Fruit fly (Drosophila melanogaster) whole organism, adult: ENCODE measurements around the gene Pgk.

Experiments used
- CG11617 ChIP-seq: fragments of 200-800 bp; sonication (Bioruptor generic); optimal IDR thresholded peaks from 2 replicates; lab custom pipeline; 2017; ENCODE audit warnings: mild to moderate bottlenecking, missing biosample characterization, missing genetic modification reagents, missing genetic modification characterization
- CG12768 ChIP-seq: fragments of 200-800 bp; sonication (Bioruptor generic); optimal IDR thresholded peaks from 2 replicates; lab custom pipeline; 2017; ENCODE audit warnings: missing biosample characterization, missing genetic modification characterization, mild to moderate bottlenecking, moderate library complexity, missing genetic modification reagents
- CG14711 ChIP-seq: fragments of 200-800 bp; sonication (Bioruptor generic); optimal IDR thresholded peaks from 2 replicates; lab custom pipeline; 2018; ENCODE audit warnings: missing biosample characterization, mild to moderate bottlenecking, missing genetic modification characterization, moderate library complexity
- CG1620 ChIP-seq: fragments of 200-800 bp; sonication (Bioruptor generic); optimal IDR thresholded peaks from 2 replicates; lab custom pipeline; 2016; ENCODE audit warnings: missing biosample characterization, missing genetic modification characterization
- CG33017 ChIP-seq: fragments of 200-800 bp; sonication (Bioruptor generic); optimal IDR thresholded peaks from 2 replicates; lab custom pipeline; 2018; ENCODE audit warnings: missing biosample characterization, mild to moderate bottlenecking, missing genetic modification characterization, moderate library complexity
- CG5204 ChIP-seq: fragments of 200-800 bp; sonication (Bioruptor generic); optimal IDR thresholded peaks from 2 replicates; lab custom pipeline; 2016; ENCODE audit warnings: missing biosample characterization, missing genetic modification characterization
- CG7045 ChIP-seq: fragments of 200-800 bp; sonication (Bioruptor generic); optimal IDR thresholded peaks from 2 replicates; lab custom pipeline; 2017; ENCODE audit warnings: missing biosample characterization, mild to moderate bottlenecking, missing genetic modification characterization
- CG7101 ChIP-seq: fragments of 200-800 bp; sonication (Bioruptor generic); optimal IDR thresholded peaks from 2 replicates; lab custom pipeline; 2018; ENCODE audit warnings: missing biosample characterization, mild to moderate bottlenecking, missing genetic modification characterization, moderate library complexity
- Clk ChIP-seq: fragments of 200-800 bp; sonication (Bioruptor generic); optimal IDR thresholded peaks from 2 replicates; lab custom pipeline; 2017; ENCODE audit warnings: missing biosample characterization, missing genetic modification characterization
- Crg-1 ChIP-seq: fragments of 200-800 bp; sonication (Bioruptor generic); optimal IDR thresholded peaks from 2 replicates; lab custom pipeline; 2016; ENCODE audit warnings: missing biosample characterization, missing genetic modification characterization
- Hr96 ChIP-seq: fragments of 200-800 bp; sonication (Bioruptor generic); optimal IDR thresholded peaks from 2 replicates; lab custom pipeline; 2016; ENCODE audit warnings: missing biosample characterization, missing genetic modification characterization
- Mnt ChIP-seq: fragments of 200-800 bp; sonication (Bioruptor generic); optimal IDR thresholded peaks from 2 replicates; lab custom pipeline; 2016; ENCODE audit warnings: missing biosample characterization, mild to moderate bottlenecking, missing genetic modification characterization
- bab1 ChIP-seq: fragments of 200-800 bp; sonication (Bioruptor generic); optimal IDR thresholded peaks from 3 replicates; lab custom pipeline; 2019; ENCODE audit warnings: missing biosample characterization, mild to moderate bottlenecking, missing genetic modification characterization, moderate library complexity
- cic ChIP-seq: fragments of 200-800 bp; sonication (Bioruptor generic); optimal IDR thresholded peaks from 2 replicates; lab custom pipeline; 2017; ENCODE audit warnings: missing biosample characterization, mild to moderate bottlenecking, missing genetic modification characterization, moderate library complexity
- cnc ChIP-seq, 2 experiments: fragments of >200 bp; optimal IDR thresholded peaks; 2 replicates each; lab custom pipeline; 2017
- kay ChIP-seq: fragments of 200-800 bp; sonication (Bioruptor generic); peaks from one replicate; lab custom pipeline; 2016; ENCODE audit warnings: missing biosample characterization, missing genetic modification characterization, borderline replicate concordance
- ovo ChIP-seq: fragments of 200-800 bp; sonication (Bioruptor generic); optimal IDR thresholded peaks from 2 replicates; lab custom pipeline; 2016; ENCODE audit warnings: missing biosample characterization, missing genetic modification characterization
- pad ChIP-seq: fragments of 200-800 bp; sonication (Bioruptor generic); optimal IDR thresholded peaks from 3 replicates; lab custom pipeline; 2017; ENCODE audit warnings: missing biosample characterization, missing genetic modification characterization, mild to moderate bottlenecking, moderate library complexity, missing genetic modification reagents
- tj ChIP-seq: fragments of 200-800 bp; sonication (Bioruptor generic); optimal IDR thresholded peaks from 3 replicates; lab custom pipeline; 2017; ENCODE audit warnings: missing biosample characterization, mild to moderate bottlenecking, missing genetic modification characterization, moderate library complexity
- toe ChIP-seq: fragments of 200-800 bp; sonication (Bioruptor generic); optimal IDR thresholded peaks from 2 replicates; lab custom pipeline; 2016; ENCODE audit warnings: missing biosample characterization, missing genetic modification characterization

Pgk gene

dm6 chr2L:2752460-2753411, at the start of gene Pgk:
Gene Pgk (minus strand): TSS chr2L:2753068.
- TF ChIP-seq CG12768 (GFP tag; lab: Kevin White, UChicago), result peak; percentile 89
- peak; percentile 90 for TF ChIP-seq CG33017 (tag; lab: Kevin White, UChicago)
- TF ChIP-seq CG11617 (GFP tag; lab: Kevin White, UChicago), result peak; percentile 79
- no peak for TF ChIP-seq Clk (GFP tag; lab: Kevin White, UChicago)
- no peak for TF ChIP-seq cnc (optimal IDR thresholded peaks at IDR 0.05; lab: Kevin White, UChicago)
- TF ChIP-seq Hr96 (GFP tag; lab: Kevin White, UChicago), result peak; percentile 83
- TF ChIP-seq CG1620 (GFP tag; lab: Kevin White, UChicago), result peak; percentile 49
- TF ChIP-seq bab1, result peak; percentile 73
- TF ChIP-seq pad (GFP tag; lab: Kevin White, UChicago), result peak; percentile 4
- peak; percentile 51 for TF ChIP-seq Crg-1 (GFP tag; lab: Kevin White, UChicago)
- peak; percentile 45 for TF ChIP-seq tj (GFP tag; lab: Kevin White, UChicago)
- TF ChIP-seq CG14711 (tag; lab: Kevin White, UChicago), result peak; percentile 71
- peak; percentile 62 for TF ChIP-seq kay (GFP tag; lab: Kevin White, UChicago)
- TF ChIP-seq ovo (GFP tag; lab: Kevin White, UChicago), result peak; percentile 70
- TF ChIP-seq CG5204, result peak; percentile 85
- TF ChIP-seq CG7101 (tag; lab: Kevin White, UChicago), result peak; percentile 82
- TF ChIP-seq CG7045 (GFP tag; lab: Kevin White, UChicago), result peak; percentile 75
- peak; percentile 82 for TF ChIP-seq cic (GFP tag; lab: Kevin White, UChicago)
- peak; percentile 78 for TF ChIP-seq Mnt (GFP tag; lab: Kevin White, UChicago)
- no peak for TF ChIP-seq toe (GFP tag; lab: Kevin White, UChicago)

- TF ChIP-seq Hr96 (GFP tag; lab: Kevin White, UChicago) (no peak), CG7045 (GFP tag; lab: Kevin White, UChicago) (no peak), pad (GFP tag; lab: Kevin White, UChicago) (no peak), CG7101 (tag; lab: Kevin White, UChicago) (no peak), Clk (GFP tag; lab: Kevin White, UChicago) (no peak), Mnt (GFP tag; lab: Kevin White, UChicago) (no peak), CG5204 (no peak), ovo (GFP tag; lab: Kevin White, UChicago) (no peak), CG12768 (GFP tag; lab: Kevin White, UChicago) (no peak), CG14711 (tag; lab: Kevin White, UChicago) (no peak), CG33017 (tag; lab: Kevin White, UChicago) (no peak), bab1 (no peak), tj (GFP tag; lab: Kevin White, UChicago) (no peak)
Observed at dm6 chr2L:2802527-2802926, 49.7 kb upstream of the Pgk start.

dm6 chr2L:2800956-2801776, 48.3 kb upstream of the Pgk start:
- TF ChIP-seq bab1 (no peak), cnc (optimal IDR thresholded peaks at IDR 0.05; lab: Kevin White, UChicago) (no peak), CG7101 (tag; lab: Kevin White, UChicago) (no peak), tj (GFP tag; lab: Kevin White, UChicago) (no peak), cic (GFP tag; lab: Kevin White, UChicago) (no peak), CG33017 (tag; lab: Kevin White, UChicago) (no peak), toe (GFP tag; lab: Kevin White, UChicago) (no peak), kay (GFP tag; lab: Kevin White, UChicago) (no peak)

- TF ChIP-seq kay (GFP tag; lab: Kevin White, UChicago) (no peak), pad (GFP tag; lab: Kevin White, UChicago) (peak; percentile 91)
Observed at dm6 chr2L:2799909-2800478, 47.1 kb upstream of the Pgk start, which contains the start of gene Syt1. Gene Syt1 (minus strand): TSS chr2L:2799979.

dm6 chr2L:2797186-2797585, 44.3 kb upstream of the Pgk start:
- TF ChIP-seq Crg-1 (GFP tag; lab: Kevin White, UChicago) (no peak), Clk (GFP tag; lab: Kevin White, UChicago) (no peak), Mnt (GFP tag; lab: Kevin White, UChicago) (no peak), CG33017 (tag; lab: Kevin White, UChicago) (no peak), CG5204 (no peak), CG11617 (GFP tag; lab: Kevin White, UChicago) (no peak), toe (GFP tag; lab: Kevin White, UChicago) (no peak), kay (GFP tag; lab: Kevin White, UChicago) (no peak), CG7045 (GFP tag; lab: Kevin White, UChicago) (no peak), Hr96 (GFP tag; lab: Kevin White, UChicago) (no peak), ovo (GFP tag; lab: Kevin White, UChicago) (no peak), cnc (optimal IDR thresholded peaks at IDR 0.05; lab: Kevin White, UChicago) (no peak), pad (GFP tag; lab: Kevin White, UChicago) (no peak)
